Worm (Caenorhabditis elegans): ENCODE measurements around the gene sop-2.
A peak's percentile ranks its signal among the peaks of the same experiment; 100 is the strongest.

ce11 chrII:12301233-12301632, 38.5 kb upstream of the sop-2 start:
- TF ChIP-seq ztf-23 (GFP tag; IDR thresholded peaks at IDR 0.05) (no peak), med-1 (GFP tag; optimal IDR thresholded peaks at IDR 0.05; ENCODE audit: insufficient read depth) (no peak), flt-1 (GFP tag; IDR thresholded peaks at IDR 0.05) (no peak), tab-1 (GFP tag; IDR thresholded peaks at IDR 0.05) (no peak), ref-1 (GFP tag; conservative IDR thresholded peaks at IDR 0.05) (no peak), cog-1 (tag; optimal IDR thresholded peaks at IDR 0.05) (no peak), ztf-29 (GFP tag; IDR thresholded peaks at IDR 0.05) (no peak), T22C8.4 (GFP tag; IDR thresholded peaks at IDR 0.05) (peak; percentile 95), klf-2 (GFP tag; conservative IDR thresholded peaks at IDR 0.05) (no peak)
